Fruit fly (Drosophila melanogaster) ovary, adult (tissue): ENCODE data around the gene Pp4-19C.
"Not testable (repeated sequence)": the region's sequence is repeated elsewhere in the genome, so short reads cannot be mapped to it uniquely, and the experiment has no call there.

Experiments used
- CG17801 ChIP-seq: fragments of 200-800 bp; optimal IDR thresholded peaks from 2 replicates; lab custom pipeline; 2019; ENCODE audit warnings: missing biosample characterization, mild to moderate bottlenecking, missing genetic modification characterization, moderate library complexity; ENCODE audit not compliant: partially characterized antibody

Gene Pp4-19C

DNA sequence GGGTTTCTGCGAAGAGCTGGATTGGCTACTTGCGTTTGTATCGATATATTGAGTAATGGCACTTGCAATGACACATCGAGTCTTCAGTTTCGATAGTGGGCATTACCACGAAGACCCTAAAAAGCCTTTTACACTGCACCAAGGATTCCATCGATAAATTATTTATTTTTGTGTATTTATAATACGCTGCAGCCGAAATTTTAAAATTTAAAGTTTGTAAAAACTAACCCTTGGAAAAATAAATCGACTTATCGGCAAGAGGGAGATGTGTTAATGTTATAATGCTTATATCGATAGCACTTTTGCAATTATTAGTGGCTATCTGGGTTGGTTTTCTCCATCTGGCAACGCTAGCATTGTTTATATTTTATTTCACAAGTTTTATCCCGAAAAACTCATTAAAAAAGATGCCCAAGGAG, at the start of gene Pp4-19C, which contains the start of gene cactin:
Pp4-19C (minus strand) TSS at position 256 of the 419 bp plus-strand sequence.
cactin (plus strand) TSS at position 323 of the 419 bp plus-strand sequence.
- TF ChIP-seq CG17801 (GFP tag; lab: Kevin White, UChicago): peak; percentile 36

DNA sequence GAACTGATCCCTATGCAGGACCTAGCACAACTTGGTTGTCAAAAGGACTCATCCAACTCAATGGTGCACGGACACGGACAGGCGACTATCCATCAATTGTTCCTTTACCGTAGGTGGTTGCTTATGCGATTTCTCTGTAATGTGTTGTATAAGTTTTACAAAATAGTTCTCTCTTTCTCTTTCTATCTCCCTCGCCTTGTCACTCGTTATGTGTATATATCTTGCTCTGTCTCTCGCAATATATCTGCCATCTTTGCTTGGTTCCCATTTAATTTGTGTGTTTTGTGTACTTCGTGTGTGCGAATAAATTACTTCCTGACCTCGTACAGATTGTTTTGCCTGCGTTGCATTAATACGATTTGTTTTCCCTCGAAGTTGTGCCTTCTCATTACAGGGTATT, 46.9 kb upstream of the Pp4-19C start:
- no peak for TF ChIP-seq CG17801 (GFP tag; lab: Kevin White, UChicago)

DNA sequence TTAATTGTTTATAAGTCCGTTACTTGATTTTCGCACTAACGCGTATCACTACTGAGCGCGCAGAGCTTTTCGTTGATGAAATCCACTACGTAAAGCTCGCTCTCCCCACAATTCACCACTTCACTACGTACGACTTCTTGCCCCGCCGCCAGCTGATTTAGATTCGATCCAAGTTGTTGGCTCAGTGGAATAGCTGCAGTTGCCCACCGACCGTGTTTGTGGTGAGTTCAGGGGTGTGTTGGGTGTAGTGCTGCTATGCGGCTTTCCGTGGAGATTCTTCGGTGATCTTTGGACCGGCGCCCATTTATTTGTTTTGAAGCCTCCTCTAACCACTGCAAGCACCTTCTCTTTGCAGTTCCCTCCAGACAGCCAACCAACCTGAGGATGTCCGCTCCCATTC, 44.4 kb upstream of the Pp4-19C start:
- TF ChIP-seq CG17801 (GFP tag; lab: Kevin White, UChicago): peak; percentile 60

DNA sequence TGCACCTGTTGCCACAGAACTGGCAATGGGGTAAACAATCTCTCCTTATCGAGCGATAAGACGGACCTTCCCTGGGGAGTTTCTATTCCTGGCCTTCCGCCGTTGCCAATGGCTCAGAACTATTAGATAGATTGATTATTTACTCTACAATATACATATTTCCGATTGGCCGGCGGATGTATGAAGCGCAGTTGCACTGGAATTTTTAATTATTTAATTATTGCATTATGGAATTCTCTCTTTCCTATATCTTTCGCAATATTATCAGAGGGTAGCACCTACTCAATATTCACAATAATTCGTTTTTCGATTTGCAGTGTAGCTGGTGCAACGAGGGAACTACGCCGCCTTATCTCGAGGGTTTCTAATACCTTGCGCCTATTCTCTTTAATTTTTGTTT, 43.4 kb upstream of the Pp4-19C start, which contains the start of gene GstT3:
GstT3 (plus strand) TSS at position 301 of the 400 bp plus-strand sequence.
- no peak for TF ChIP-seq CG17801 (GFP tag; lab: Kevin White, UChicago)

DNA sequence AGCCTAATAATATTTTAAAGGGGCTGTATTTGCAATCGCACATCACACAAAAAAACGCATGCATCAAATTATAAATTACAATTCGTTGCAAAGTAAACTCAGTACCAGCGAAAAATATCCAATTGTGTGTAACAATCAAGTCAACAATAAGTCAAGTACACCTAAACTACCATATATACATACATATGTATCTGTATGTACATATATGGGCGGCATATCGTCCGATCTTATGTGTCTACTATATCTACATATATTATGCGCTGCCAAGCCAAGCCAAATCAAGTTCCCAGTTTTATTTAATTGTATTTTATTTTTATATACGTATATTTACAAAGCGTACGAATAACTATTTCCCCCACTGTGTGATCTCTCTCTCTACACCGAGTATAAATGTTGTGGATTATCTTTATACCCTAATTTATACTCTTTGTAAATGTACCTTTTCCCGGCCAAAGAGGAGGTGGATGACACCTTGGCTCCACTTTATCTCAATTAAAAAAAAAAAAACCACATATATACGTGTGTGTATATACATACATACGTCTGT, 42.7 kb upstream of the Pp4-19C start:
- peak; percentile 55 for TF ChIP-seq CG17801 (GFP tag; lab: Kevin White, UChicago)

DNA sequence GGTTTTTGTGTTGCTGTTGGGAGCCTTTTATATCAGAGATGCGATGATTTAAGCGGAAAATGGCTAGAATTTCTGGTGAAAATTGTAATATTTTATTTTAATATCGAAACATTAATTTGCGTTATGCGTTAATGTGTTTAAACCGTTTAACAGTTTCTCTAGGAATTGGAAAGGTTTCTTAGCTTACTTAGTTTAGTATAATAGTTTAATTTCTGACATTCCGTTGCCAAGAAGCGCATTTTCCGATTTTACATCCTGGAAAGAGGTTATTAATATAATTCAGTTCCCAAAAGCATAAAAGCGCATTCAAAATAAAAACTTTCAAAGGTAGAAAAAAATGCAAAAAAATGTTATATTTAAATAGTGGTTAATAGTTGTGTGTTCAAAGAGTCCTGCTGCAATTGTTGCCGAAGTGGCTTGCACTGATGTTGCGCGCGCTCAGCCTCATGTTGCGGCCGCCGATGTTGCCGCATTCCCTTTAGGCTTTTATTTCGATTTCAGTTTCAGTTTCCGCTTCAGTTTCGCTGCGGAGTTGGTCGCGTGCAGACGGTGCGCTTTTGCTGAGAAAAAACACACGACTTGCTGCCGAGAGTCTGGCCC, 25.1 kb upstream of the Pp4-19C start, which contains the start of gene tbc:
tbc (plus strand) TSS at position 504 of the 600 bp plus-strand sequence.
- no peak for TF ChIP-seq CG17801 (GFP tag; lab: Kevin White, UChicago)

dm6 chrX:20447865-20448584, 24.2 kb upstream of the Pp4-19C start:
- TF ChIP-seq CG17801 (GFP tag; lab: Kevin White, UChicago): no peak

- TF ChIP-seq CG17801 (GFP tag; lab: Kevin White, UChicago): not testable (repeated sequence)
Measured at dm6 chrX:20446071-20446470, 22.3 kb upstream of the Pp4-19C start, which contains the start of gene CG42578. CG42578 (plus strand) TSS chrX:20446371.

- no peak for TF ChIP-seq CG17801 (GFP tag; lab: Kevin White, UChicago)
Measured at dm6 chrX:20436866-20437265, 13.1 kb upstream of the Pp4-19C start.

DNA sequence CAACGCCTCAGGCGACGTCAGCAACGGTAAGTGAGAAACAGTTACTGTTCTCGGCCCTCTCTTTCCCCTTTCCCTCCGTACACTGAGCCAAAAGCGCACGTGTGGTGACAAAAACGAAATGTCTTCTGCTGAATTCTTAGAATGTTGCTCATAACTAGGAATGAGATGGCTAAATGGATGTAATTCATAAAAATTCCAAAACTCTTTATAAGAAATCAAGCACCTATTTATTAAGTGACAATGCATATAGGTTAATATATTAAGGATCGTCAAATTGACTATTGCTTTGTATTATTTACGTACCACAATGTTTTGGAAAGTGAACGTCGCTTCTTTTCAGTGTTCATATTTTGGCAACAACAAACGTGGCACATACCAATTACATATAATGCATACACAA, 10.7 kb upstream of the Pp4-19C start:
- no peak for TF ChIP-seq CG17801 (GFP tag; lab: Kevin White, UChicago)

DNA sequence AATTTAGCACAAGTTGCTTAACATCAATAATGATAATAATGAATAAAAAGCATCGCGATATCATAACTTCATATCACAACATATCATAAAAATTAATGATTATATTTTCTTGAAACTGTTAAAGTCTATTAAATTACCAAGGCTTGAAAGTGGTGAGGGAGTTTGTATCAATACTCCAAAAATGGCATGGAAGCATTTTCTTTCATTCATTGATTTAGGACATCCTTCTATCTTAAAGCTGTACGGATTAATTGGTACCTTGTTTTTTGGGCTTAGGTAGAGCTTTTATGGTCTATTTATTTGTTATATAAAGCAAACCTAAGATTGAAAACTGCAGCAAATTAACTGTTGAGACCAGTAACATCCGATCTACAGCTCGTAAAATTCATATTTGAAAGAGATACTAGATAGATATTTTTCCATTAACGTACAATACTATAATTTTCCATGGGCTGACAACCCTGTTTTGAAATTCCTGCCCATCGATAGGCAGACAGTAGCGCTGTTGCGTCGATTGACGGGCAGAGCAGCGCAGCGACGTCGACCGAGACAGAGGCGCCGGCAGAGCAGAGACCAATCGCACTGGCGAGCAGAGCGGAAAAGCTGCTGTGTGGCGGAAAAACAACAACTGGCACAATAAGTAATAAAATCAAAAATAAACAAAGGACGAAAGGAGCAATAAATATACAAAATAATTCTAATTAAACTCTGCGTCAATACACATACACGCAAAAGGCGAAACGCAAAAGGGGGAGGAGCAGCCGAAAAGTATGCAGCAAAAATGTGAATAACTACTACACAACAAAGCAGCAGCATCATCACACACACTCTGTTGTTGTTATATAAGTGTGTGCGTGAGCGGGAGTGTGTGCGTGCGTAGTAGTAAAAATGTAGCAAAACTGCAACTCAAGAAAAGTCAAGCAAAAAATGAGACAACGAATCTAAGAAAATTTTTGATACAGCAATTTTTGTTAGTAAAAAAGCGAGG, 9.8 kb upstream of the Pp4-19C start, which contains the start of gene CG1695:
CG1695 (plus strand) TSS at position 606 of the 988 bp plus-strand sequence.
- no peak for TF ChIP-seq CG17801 (GFP tag; lab: Kevin White, UChicago)

DNA sequence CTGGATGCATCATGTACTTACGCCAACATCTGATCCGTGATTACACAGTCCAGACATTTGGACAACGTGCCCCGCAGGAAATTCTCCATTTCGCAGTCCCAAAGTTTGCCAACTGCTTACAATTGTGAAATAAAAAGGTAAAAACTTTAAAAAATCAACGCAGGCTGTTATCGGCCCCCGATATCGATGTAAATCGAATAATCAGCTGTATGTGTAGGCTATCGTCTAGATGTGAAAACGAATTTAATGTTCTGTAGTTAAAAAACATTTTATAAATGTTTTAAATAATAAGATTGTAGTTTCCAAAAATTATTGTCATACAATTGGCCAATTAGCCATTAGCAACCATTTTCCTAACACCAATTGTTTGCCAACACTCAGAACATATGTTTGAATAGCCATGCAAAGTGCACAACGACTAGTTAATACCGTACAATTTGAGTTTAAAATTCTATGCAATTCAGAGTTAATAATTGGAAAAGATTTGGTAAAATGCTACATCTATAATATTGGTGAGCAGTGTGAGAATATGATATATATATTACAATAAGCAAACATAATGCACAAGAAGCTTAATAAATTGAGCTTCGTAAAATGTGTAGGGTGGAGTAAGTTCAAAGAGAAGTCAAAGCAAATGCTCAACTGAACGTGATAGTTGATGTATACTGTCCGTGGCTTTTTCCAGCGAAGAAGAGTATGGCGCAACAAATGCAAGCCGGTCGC, 5.8 kb upstream of the Pp4-19C start, which contains the start of the genes CG11710 and mal:
CG11710 (minus strand) TSS at position 192 of the 723 bp plus-strand sequence.
mal (plus strand) TSS at position 194 of the 723 bp plus-strand sequence.
- TF ChIP-seq CG17801 (GFP tag; lab: Kevin White, UChicago): peak; percentile 92

DNA sequence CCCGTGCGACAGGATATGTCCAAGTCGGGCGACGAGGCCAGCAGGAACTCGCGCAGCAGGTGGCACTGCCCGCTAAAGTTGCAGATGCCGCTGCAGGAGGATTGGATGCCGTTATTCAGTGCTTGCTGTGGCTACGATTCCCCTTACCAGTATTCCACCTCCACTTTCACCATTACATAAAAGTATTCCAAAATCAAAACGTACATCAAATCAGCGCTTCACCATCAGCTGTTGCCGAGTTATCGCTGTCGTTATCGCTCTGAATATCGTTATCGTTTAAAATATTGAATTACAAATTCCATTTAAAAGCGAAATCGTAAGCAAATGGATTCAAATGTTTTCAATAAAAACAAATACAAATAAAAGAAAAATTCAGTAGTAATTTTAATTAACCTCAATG, 3.0 kb upstream of the Pp4-19C start, which contains the start of gene CG15456:
CG15456 (minus strand) TSS at position 225 of the 400 bp plus-strand sequence.
- no peak for TF ChIP-seq CG17801 (GFP tag; lab: Kevin White, UChicago)
